Worm (Caenorhabditis elegans) whole organism, L3 larva: ENCODE results near the gene K09D9.9.

Source experiments
- ama-1 ChIP-seq: fragments of 150-350 bp; optimal IDR thresholded peaks from 2 replicates; lab custom pipeline; 2018
- lin-39 ChIP-seq: fragments of 150-350 bp; optimal IDR thresholded peaks from 2 replicates; lab custom pipeline; 2018; ENCODE audit warnings: missing biosample characterization, missing genetic modification reagents, missing genetic modification characterization
- nhr-11 ChIP-seq: fragments of 150-350 bp; optimal IDR thresholded peaks from 2 replicates; lab custom pipeline; 2014; ENCODE audit warnings: missing biosample characterization, missing genetic modification characterization

- TF ChIP-seq ama-1 = no peak
- no peak for TF ChIP-seq lin-39 (tag; lab: Kevin White, UChicago)
- TF ChIP-seq nhr-11 (tag; lab: Kevin White, UChicago) = no peak
Observed at ce11 chrV:3984178-3984577, 9.8 kb downstream of the K09D9.9 start, which contains the start of gene nlp-29.
